Fruit fly (Drosophila melanogaster): Measurements from ENCODE around the gene CG2200.

The CG2200 gene

dm6 chrX:13136939-13137697 lies 43.0 kb downstream of the CG2200 start (continued):
- no peak for TF ChIP-seq Dref (GFP tag; IDR thresholded peaks at IDR 0.05)
- peak; percentile 87 for TF ChIP-seq ken (GFP tag; IDR thresholded peaks at IDR 0.05)
- peak; percentile 73 for TF ChIP-seq sens (GFP tag)
- TF ChIP-seq CG1529 (GFP tag; optimal IDR thresholded peaks at IDR 0.05): peak; percentile 16
- no peak for TF ChIP-seq CG16815 (GFP tag; optimal IDR thresholded peaks at IDR 0.05)
- TF ChIP-seq tin (GFP tag; optimal IDR thresholded peaks at IDR 0.05): no peak
- TF ChIP-seq CG14710 (tag; optimal IDR thresholded peaks at IDR 0.05): peak; percentile 17
- TF ChIP-seq hth (optimal IDR thresholded peaks at IDR 0.05): no peak
- TF ChIP-seq CG18619 (GFP tag; optimal IDR thresholded peaks at IDR 0.05): no peak
- no peak for TF ChIP-seq dpn (GFP tag; optimal IDR thresholded peaks at IDR 0.05)
- TF ChIP-seq Sox102F (GFP tag; optimal IDR thresholded peaks at IDR 0.05): peak; percentile 54
- TF ChIP-seq ems (GFP tag; optimal IDR thresholded peaks at IDR 0.05): peak; percentile 34
- TF ChIP-seq trh (GFP tag; optimal IDR thresholded peaks at IDR 0.05): peak; percentile 18
- peak; percentile 47 for TF ChIP-seq Sox100B (GFP tag; optimal IDR thresholded peaks at IDR 0.05)
- no peak for TF ChIP-seq CG13894 (tag; optimal IDR thresholded peaks at IDR 0.05)
- peak; percentile 74 for TF ChIP-seq Ptx1 (GFP tag; IDR thresholded peaks at IDR 0.05)
- peak; percentile 44 for TF ChIP-seq CG12391 (tag; optimal IDR thresholded peaks at IDR 0.05)
- TF ChIP-seq E2f2 (GFP tag; IDR thresholded peaks at IDR 0.05): peak; percentile 49; the same call in 1 of the 2 replicates
- peak; percentile 71; the same call in 2 of the 3 replicates for TF ChIP-seq ase (GFP tag; IDR thresholded peaks at IDR 0.05)
- TF ChIP-seq vvl (GFP tag; IDR thresholded peaks at IDR 0.05): peak; percentile 88
- TF ChIP-seq gce (GFP tag; IDR thresholded peaks at IDR 0.05): peak; percentile 60; the same call in 2 of the 3 replicates
- peak; percentile 66 for TF ChIP-seq CG14441 (GFP tag; IDR thresholded peaks at IDR 0.05)
- peak; percentile 39 for TF ChIP-seq grau (tag; optimal IDR thresholded peaks at IDR 0.05)
- TF ChIP-seq ewg (GFP tag; optimal IDR thresholded peaks at IDR 0.05): peak; percentile 43
- peak; percentile 27 for TF ChIP-seq CG2875 (GFP tag; optimal IDR thresholded peaks at IDR 0.05)
- peak; percentile 10 for TF ChIP-seq org-1 (GFP tag; optimal IDR thresholded peaks at IDR 0.05)
- TF ChIP-seq stc (GFP tag; IDR thresholded peaks at IDR 0.05): peak; percentile 69
- 0 out of 3 replicates have a peak, but pooled peaks have one; percentile 52 for TF ChIP-seq jigr1 (GFP tag; IDR thresholded peaks at IDR 0.05)
- TF ChIP-seq otp (GFP tag; IDR thresholded peaks at IDR 0.05): peak; percentile 72
- no peak for TF ChIP-seq cad (GFP tag; optimal IDR thresholded peaks at IDR 0.05)
- peak; percentile 73 for TF ChIP-seq Xrp1 (GFP tag; IDR thresholded peaks at IDR 0.05)
- TF ChIP-seq CG11247 (GFP tag; IDR thresholded peaks at IDR 0.05): no peak
- peak; percentile 30 for TF ChIP-seq HHEX (GFP tag; optimal IDR thresholded peaks at IDR 0.05)
- TF ChIP-seq CG7839 (tag; optimal IDR thresholded peaks at IDR 0.05): peak; percentile 61
- peak; percentile 79 for TF ChIP-seq sisA (GFP tag; IDR thresholded peaks at IDR 0.05)
- TF ChIP-seq Pdp1 (GFP tag; optimal IDR thresholded peaks at IDR 0.05): peak; percentile 13 to 45
- TF ChIP-seq H2.0 (GFP tag; IDR thresholded peaks at IDR 0.05): peak; percentile 45
- no peak for TF ChIP-seq disco-r (GFP tag; optimal IDR thresholded peaks at IDR 0.05)
- peak; percentile 42 for TF ChIP-seq PHDP (tag; optimal IDR thresholded peaks at IDR 0.05)
- TF ChIP-seq CG8388 (GFP tag; optimal IDR thresholded peaks at IDR 0.05): peak; percentile 10
- peak; percentile 56; the same call in 1 of the 2 replicates for TF ChIP-seq CG4730 (GFP tag; IDR thresholded peaks at IDR 0.05)
- TF ChIP-seq sens-2 (GFP tag; IDR thresholded peaks at IDR 0.05): peak; percentile 73; the same call in 1 of the 2 replicates
- TF ChIP-seq bsh (GFP tag; optimal IDR thresholded peaks at IDR 0.05): peak in 1 of 2 experiments; percentile 61
- TF ChIP-seq lbe (GFP tag; optimal IDR thresholded peaks at IDR 0.05): peak; percentile 21
- peak; percentile 28 for TF ChIP-seq CG11723 (GFP tag; optimal IDR thresholded peaks at IDR 0.05)
- 0 out of 3 replicates have a peak, but pooled peaks have one; percentile 25 for TF ChIP-seq CG2199 (GFP tag; IDR thresholded peaks at IDR 0.05)
- TF ChIP-seq esg (GFP tag; conservative IDR thresholded peaks at IDR 0.05): peak; percentile 79
- peak; percentile 31 for TF ChIP-seq CG30403 (GFP tag; optimal IDR thresholded peaks at IDR 0.05)
- no peak for TF ChIP-seq hkb (optimal IDR thresholded peaks at IDR 0.05)
- peak; percentile 81 for TF ChIP-seq hkb (GFP tag; IDR thresholded peaks at IDR 0.05)

All from whole organism, embryonic.